Worm (Caenorhabditis elegans) whole organism, late embryonic: Measurements from ENCODE around the gene btb-16.

Experiments
- C08G9.2 ChIP-seq: sonication (generic microtip); optimal IDR thresholded peaks from 2 replicates; lab custom pipeline; 2016; ENCODE audit warnings: mild to moderate bottlenecking, missing genetic modification characterization, moderate library complexity, missing compliant biosample characterization
- K02D7.2 ChIP-seq: sonication (generic microtip); optimal IDR thresholded peaks from 2 replicates; lab custom pipeline; 2017; ENCODE audit warnings: mild to moderate bottlenecking, missing genetic modification characterization, missing compliant biosample characterization
- K09A11.1 ChIP-seq: sonication (generic microtip); optimal IDR thresholded peaks from 2 replicates; lab custom pipeline; 2017; ENCODE audit warnings: antibody characterized with exemption, mild to moderate bottlenecking, missing genetic modification characterization, missing compliant biosample characterization; ENCODE audit not compliant: insufficient read depth
- T23F11.4 ChIP-seq: fragments of 200-800 bp; sonication (Bioruptor generic); optimal IDR thresholded peaks from 2 replicates; lab custom pipeline; 2018; ENCODE audit warnings: mild to moderate bottlenecking, missing genetic modification characterization, missing compliant biosample characterization
- ahr-1 ChIP-seq: sonication (generic microtip); optimal IDR thresholded peaks from 2 replicates; lab custom pipeline; 2016; ENCODE audit warnings: missing genetic modification characterization, missing compliant biosample characterization
- ama-1 ChIP-seq: fragments of 150-350 bp; optimal IDR thresholded peaks from 2 replicates; lab custom pipeline; 2014
- ceh-14 ChIP-seq: sonication (generic microtip); optimal IDR thresholded peaks from 2 replicates; lab custom pipeline; 2016; ENCODE audit warnings: missing genotype, missing genetic modification characterization, missing compliant biosample characterization
- ceh-18 ChIP-seq: sonication (generic microtip); optimal IDR thresholded peaks from 2 replicates; lab custom pipeline; 2016; ENCODE audit warnings: missing genetic modification characterization, missing compliant biosample characterization
- ceh-19 ChIP-seq: fragments of 200-800 bp; sonication (Bioruptor generic); optimal IDR thresholded peaks from 2 replicates; lab custom pipeline; 2018; ENCODE audit warnings: mild to moderate bottlenecking, missing genetic modification characterization, missing compliant biosample characterization
- ceh-2 ChIP-seq: sonication (generic microtip); optimal IDR thresholded peaks from 2 replicates; lab custom pipeline; 2016; ENCODE audit warnings: missing genotype, missing genetic modification characterization, missing compliant biosample characterization
- ceh-34 ChIP-seq: sonication (generic microtip); optimal IDR thresholded peaks from 2 replicates; lab custom pipeline; 2016; ENCODE audit warnings: mild to moderate bottlenecking, missing genetic modification characterization, missing compliant biosample characterization
- ceh-6 ChIP-seq: fragments of 200-800 bp; sonication (Bioruptor generic); optimal IDR thresholded peaks from 2 replicates; lab custom pipeline; 2018; ENCODE audit warnings: mild to moderate bottlenecking, missing genetic modification characterization, missing compliant biosample characterization
- dve-1 ChIP-seq: sonication (generic microtip); optimal IDR thresholded peaks from 2 replicates; lab custom pipeline; 2017; ENCODE audit warnings: antibody characterized with exemption, mild to moderate bottlenecking, missing genetic modification characterization, missing compliant biosample characterization
- elt-2 ChIP-seq: sonication (generic microtip); optimal IDR thresholded peaks from 2 replicates; lab custom pipeline; 2016; ENCODE audit warnings: missing genetic modification reagents, missing genetic modification characterization, missing compliant biosample characterization
- ets-4 ChIP-seq: sonication (generic microtip); optimal IDR thresholded peaks from 2 replicates; lab custom pipeline; 2016; ENCODE audit warnings: missing genetic modification characterization, missing compliant biosample characterization
- eyg-1 ChIP-seq: sonication (generic microtip); optimal IDR thresholded peaks from 2 replicates; lab custom pipeline; 2016; ENCODE audit warnings: missing genotype, missing genetic modification characterization, missing compliant biosample characterization
- fax-1 ChIP-seq: sonication (generic microtip); optimal IDR thresholded peaks from 2 replicates; lab custom pipeline; 2016; ENCODE audit warnings: missing genotype, missing genetic modification characterization, missing compliant biosample characterization
- fkh-6 ChIP-seq: sonication (generic microtip); optimal IDR thresholded peaks from 2 replicates; lab custom pipeline; 2016; ENCODE audit warnings: missing genetic modification characterization, missing compliant biosample characterization
- gmeb-2 ChIP-seq: sonication (generic microtip); optimal IDR thresholded peaks from 2 replicates; lab custom pipeline; 2016; ENCODE audit warnings: missing genetic modification characterization, inconsistent platforms, missing compliant biosample characterization
- hlh-30 ChIP-seq: sonication (generic microtip); optimal IDR thresholded peaks from 2 replicates; lab custom pipeline; 2017; ENCODE audit warnings: antibody characterized with exemption, missing genetic modification characterization, missing compliant biosample characterization; ENCODE audit not compliant: insufficient read depth
- hlh-6 ChIP-seq: sonication (generic microtip); optimal IDR thresholded peaks from 2 replicates; lab custom pipeline; 2016; ENCODE audit warnings: missing genotype, missing genetic modification characterization, missing compliant biosample characterization
- hlh-8 ChIP-seq: sonication (generic microtip); optimal IDR thresholded peaks from 2 replicates; lab custom pipeline; 2016; ENCODE audit warnings: missing genotype, missing genetic modification characterization, missing compliant biosample characterization
- lin-11 ChIP-seq: fragments of 200-800 bp; sonication (Bioruptor generic); optimal IDR thresholded peaks from 2 replicates; lab custom pipeline; 2018; ENCODE audit warnings: mild to moderate bottlenecking, missing genetic modification characterization, missing compliant biosample characterization
- madf-2 ChIP-seq: sonication (generic microtip); optimal IDR thresholded peaks from 2 replicates; lab custom pipeline; 2017; ENCODE audit warnings: missing genetic modification characterization, missing compliant biosample characterization
- nfya-1 ChIP-seq: sonication (generic microtip); optimal IDR thresholded peaks from 2 replicates; lab custom pipeline; 2017; ENCODE audit warnings: missing genetic modification characterization, mild to moderate bottlenecking, missing compliant biosample characterization, antibody characterized with exemption, moderate library complexity
- nhr-11 ChIP-seq: fragments of 150-350 bp; optimal IDR thresholded peaks from 2 replicates; lab custom pipeline; 2014; ENCODE audit warnings: missing biosample characterization, missing genetic modification characterization
- nhr-232 ChIP-seq: sonication (generic microtip); optimal IDR thresholded peaks from 2 replicates; lab custom pipeline; 2016; ENCODE audit warnings: missing genetic modification characterization, missing compliant biosample characterization
- pha-4 ChIP-seq: fragments of 150-350 bp; optimal IDR thresholded peaks from 2 replicates; lab custom pipeline; 2018; ENCODE audit warnings: missing biosample characterization, missing genetic modification reagents, missing genetic modification characterization
- pros-1 ChIP-seq: fragments of 150-350 bp; optimal IDR thresholded peaks from 2 replicates; lab custom pipeline; 2014; ENCODE audit warnings: missing biosample characterization, missing genetic modification reagents, missing genetic modification characterization
- sdc-2 ChIP-seq: sonication (generic microtip); optimal IDR thresholded peaks from 2 replicates; lab custom pipeline; 2016; ENCODE audit warnings: missing genotype, missing genetic modification characterization, missing compliant biosample characterization
- sox-4 ChIP-seq: sonication (generic microtip); optimal IDR thresholded peaks from 2 replicates; lab custom pipeline; 2017; ENCODE audit warnings: mild to moderate bottlenecking, missing genetic modification characterization, inconsistent platforms, missing compliant biosample characterization
- syd-9 ChIP-seq: sonication (generic microtip); optimal IDR thresholded peaks from 2 replicates; lab custom pipeline; 2016; ENCODE audit warnings: mild to moderate bottlenecking, missing genetic modification characterization, moderate library complexity, missing compliant biosample characterization
- ttx-3 ChIP-seq: sonication (generic microtip); optimal IDR thresholded peaks from 2 replicates; lab custom pipeline; 2016; ENCODE audit warnings: missing genetic modification reagents, missing genetic modification characterization, missing compliant biosample characterization
- unc-55 ChIP-seq: sonication (generic microtip); optimal IDR thresholded peaks from 2 replicates; lab custom pipeline; 2017; ENCODE audit warnings: missing biosample characterization, missing genetic modification reagents, missing genetic modification characterization
- zip-5 ChIP-seq: sonication (generic microtip); optimal IDR thresholded peaks from 2 replicates; lab custom pipeline; 2016; ENCODE audit warnings: missing genetic modification characterization, missing compliant biosample characterization

Gene btb-16

DNA sequence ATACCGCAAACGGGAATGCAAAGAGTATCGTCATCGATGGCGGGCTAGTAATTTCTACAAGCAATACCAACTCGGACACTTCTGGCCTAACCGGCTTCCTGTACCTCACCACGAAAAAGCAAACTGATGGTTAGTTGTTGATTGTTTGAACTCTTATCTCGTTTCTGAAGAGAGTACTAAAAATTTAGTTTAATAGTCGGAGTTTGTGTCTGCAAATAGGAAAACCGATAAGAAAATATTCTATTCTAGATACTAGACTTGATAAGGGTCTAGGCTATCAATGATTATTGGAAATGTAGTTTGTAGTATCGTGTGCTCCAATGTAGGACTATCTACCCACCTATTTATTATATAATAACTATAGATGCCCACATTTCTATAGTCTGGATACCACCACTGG is 22.2 kb downstream of the btb-16 start:
- TF ChIP-seq unc-55 (GFP tag; lab: Kevin White, UChicago): no peak
- peak; percentile 76 for TF ChIP-seq elt-2

ce11 chrII:3322257-3322656 is 25.6 kb downstream of the btb-16 start, which contains the start of gene Y46D2A.1:
Gene Y46D2A.1 (plus strand): TSS chrII:3322557.
- TF ChIP-seq hlh-8 (no peak), ceh-34 (tag; lab: Kevin White, UChicago) (no peak), ceh-18 (no peak), ceh-6 (no peak), syd-9 (tag; lab: Kevin White, UChicago) (no peak), zip-5 (tag; lab: Kevin White, UChicago) (no peak), nfya-1 (tag; lab: Kevin White, UChicago) (no peak), eyg-1 (tag; lab: Kevin White, UChicago) (no peak), ama-1 (no peak), dve-1 (tag; lab: Kevin White, UChicago) (no peak), hlh-30 (tag; lab: Kevin White, UChicago) (no peak), fkh-6 (tag; lab: Kevin White, UChicago) (no peak), fax-1 (tag; lab: Kevin White, UChicago) (no peak), pros-1 (tag; lab: Kevin White, UChicago) (no peak), K02D7.2 (tag; lab: Kevin White, UChicago) (no peak)

- TF ChIP-seq sox-4 (tag; lab: Kevin White, UChicago): no peak
- TF ChIP-seq dve-1 (tag; lab: Kevin White, UChicago): no peak
- TF ChIP-seq syd-9 (tag; lab: Kevin White, UChicago): no peak
- TF ChIP-seq ets-4 (tag; lab: Kevin White, UChicago): no peak
- TF ChIP-seq ceh-19 (GFP tag; lab: Kevin White, UChicago): no peak
- TF ChIP-seq eyg-1 (tag; lab: Kevin White, UChicago): no peak
- TF ChIP-seq pros-1 (tag; lab: Kevin White, UChicago): no peak
- TF ChIP-seq C08G9.2: no peak
These were observed 26.5 kb downstream of the btb-16 start, which contains the start of gene Y46D2A.2 for ce11 chrII:3323179-3323578. Gene Y46D2A.2 (minus strand): TSS chrII:3323279.

ce11 chrII:3327104-3327503 is 30.4 kb downstream of the btb-16 start, which contains the start of gene Y46D2A.3:
Gene Y46D2A.3 (minus strand): TSS chrII:3327204.
- TF ChIP-seq sdc-2 (tag; lab: Kevin White, UChicago): no peak
- no peak for TF ChIP-seq hlh-8
- TF ChIP-seq nfya-1 (tag; lab: Kevin White, UChicago): no peak
- TF ChIP-seq K02D7.2 (tag; lab: Kevin White, UChicago): no peak
- no peak for TF ChIP-seq sox-4 (tag; lab: Kevin White, UChicago)
- no peak for TF ChIP-seq ttx-3 (tag; lab: Kevin White, UChicago)
- no peak for TF ChIP-seq K09A11.1 (tag; lab: Kevin White, UChicago)
- no peak for TF ChIP-seq ceh-2
- no peak for TF ChIP-seq eyg-1 (tag; lab: Kevin White, UChicago)

DNA sequence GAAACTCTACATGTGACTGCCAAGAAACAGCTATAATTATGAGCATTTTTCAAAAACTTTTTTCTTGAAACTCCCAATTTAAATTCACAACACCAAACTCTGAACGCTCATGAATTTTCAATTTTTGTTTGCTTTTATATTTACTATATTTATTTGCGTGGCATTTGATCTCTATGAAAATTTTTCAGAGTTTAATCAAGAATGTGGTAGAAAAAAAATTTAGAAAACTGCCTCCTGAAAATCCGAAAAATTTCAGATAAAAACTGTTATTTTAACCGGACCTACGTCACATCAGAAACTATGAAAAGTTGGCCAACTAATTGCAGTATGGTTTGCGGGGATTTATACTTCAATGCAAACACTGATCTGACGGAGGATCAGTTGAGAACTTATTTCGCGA is 35.4 kb downstream of the btb-16 start, which contains the start of gene irld-27:
TSS of gene irld-27 (plus strand) at position 301 of the 400 bp plus-strand sequence.
- no peak for TF ChIP-seq nhr-11 (tag; lab: Kevin White, UChicago)
- TF ChIP-seq dve-1 (tag; lab: Kevin White, UChicago): no peak
- TF ChIP-seq lin-11: no peak
- no peak for TF ChIP-seq madf-2 (tag; lab: Kevin White, UChicago)
- TF ChIP-seq hlh-6 (tag; lab: Kevin White, UChicago): no peak
- no peak for TF ChIP-seq C08G9.2
- no peak for TF ChIP-seq eyg-1 (tag; lab: Kevin White, UChicago)
- TF ChIP-seq syd-9 (tag; lab: Kevin White, UChicago): no peak
- TF ChIP-seq ceh-19 (GFP tag; lab: Kevin White, UChicago): no peak
- no peak for TF ChIP-seq pha-4 (tag; lab: Kevin White, UChicago)
- no peak for TF ChIP-seq nhr-232
- TF ChIP-seq fax-1 (tag; lab: Kevin White, UChicago): no peak
- no peak for TF ChIP-seq T23F11.4 (GFP tag; lab: Kevin White, UChicago)
- TF ChIP-seq gmeb-2: no peak
- TF ChIP-seq sox-4 (tag; lab: Kevin White, UChicago): no peak
- no peak for TF ChIP-seq ahr-1 (tag; lab: Kevin White, UChicago)
- TF ChIP-seq ceh-6: no peak
- no peak for TF ChIP-seq ceh-14 (tag; lab: Kevin White, UChicago)
